Fruit fly (Drosophila melanogaster): Measurements from ENCODE around the gene sNPF.

Gene sNPF

dm6 chr2L:20061018-20061657 is 33.4 kb downstream of the sNPF start, which contains the start of the genes barr and lok (continued):
- TF ChIP-seq CG4404 (GFP tag; IDR thresholded peaks at IDR 0.05) (peak; percentile 60; the same call in 1 of the 2 replicates), CG2712 (tag; optimal IDR thresholded peaks at IDR 0.05) (peak; percentile 60), CG8290 (GFP tag; optimal IDR thresholded peaks at IDR 0.05) (peak; percentile 57), CG8290 (tag; optimal IDR thresholded peaks at IDR 0.05) (peak in 1 of 2 experiments; percentile 33), tna (GFP tag; IDR thresholded peaks at IDR 0.05; ENCODE audit: partially characterized antibody) (no peak)

- no peak for TF ChIP-seq CG8359 (GFP tag; optimal IDR thresholded peaks at IDR 0.05; ENCODE audit: borderline replicate concordance)
- peak; percentile 29 for TF ChIP-seq trem (tag; optimal IDR thresholded peaks at IDR 0.05)
- peak; percentile 81 for TF ChIP-seq zen2 (GFP tag; IDR thresholded peaks at IDR 0.05; ENCODE audit: partially characterized antibody)
- peak; percentile 73 for TF ChIP-seq ato (GFP tag; IDR thresholded peaks at IDR 0.05; ENCODE audit: partially characterized antibody)
- TF ChIP-seq CG17612 (GFP tag; IDR thresholded peaks at IDR 0.05), result no peak
- TF ChIP-seq Scr (GFP tag; IDR thresholded peaks at IDR 0.05; ENCODE audit: partially characterized antibody), result peak; percentile 82
- peak; percentile 63 for TF ChIP-seq nerfin-2 (GFP tag; IDR thresholded peaks at IDR 0.05; ENCODE audit: partially characterized antibody)
- TF ChIP-seq HLH4C (GFP tag; IDR thresholded peaks at IDR 0.05; ENCODE audit: partially characterized antibody), result peak; percentile 80
- peak; percentile 55 for TF ChIP-seq E2f2 (GFP tag; IDR thresholded peaks at IDR 0.05)
- no peak for TF ChIP-seq zf30C (GFP tag; optimal IDR thresholded peaks at IDR 0.05)
- no peak for TF ChIP-seq Elba2 (GFP tag; optimal IDR thresholded peaks at IDR 0.05)
- TF ChIP-seq Six4 (GFP tag; optimal IDR thresholded peaks at IDR 0.05), result no peak
- TF ChIP-seq MBD-R2 (GFP tag; IDR thresholded peaks at IDR 0.05), result peak; percentile 81
- no peak for TF ChIP-seq Adf1 (GFP tag; IDR thresholded peaks at IDR 0.05)
- peak; percentile 85 for TF ChIP-seq Dref (GFP tag; IDR thresholded peaks at IDR 0.05)
- TF ChIP-seq crp (GFP tag; optimal IDR thresholded peaks at IDR 0.05), result no peak
- peak; percentile 55 for TF ChIP-seq row (GFP tag; IDR thresholded peaks at IDR 0.05)
- TF ChIP-seq CG14667 (GFP tag; IDR thresholded peaks at IDR 0.05), result no peak
- no peak for TF ChIP-seq CG15479 (GFP tag; optimal IDR thresholded peaks at IDR 0.05)
- peak; percentile 73 for TF ChIP-seq CG14860 (GFP tag; IDR thresholded peaks at IDR 0.05; ENCODE audit: partially characterized antibody)
- peak; percentile 78 for TF ChIP-seq sens (GFP tag)
- TF ChIP-seq Meics (GFP tag; optimal IDR thresholded peaks at IDR 0.05), result no peak
- no peak for TF ChIP-seq CG11696 (GFP tag; IDR thresholded peaks at IDR 0.05)
- TF ChIP-seq bbx (GFP tag; IDR thresholded peaks at IDR 0.05; ENCODE audit: partially characterized antibody), result peak; percentile 75
- peak; percentile 78 for TF ChIP-seq unc-4 (GFP tag; IDR thresholded peaks at IDR 0.05; ENCODE audit: partially characterized antibody)
- TF ChIP-seq CG15514 (GFP tag; optimal IDR thresholded peaks at IDR 0.05), result peak; percentile 12
- TF ChIP-seq CG2116 (GFP tag; optimal IDR thresholded peaks at IDR 0.05), result peak; percentile 30
- TF ChIP-seq inv (GFP tag; IDR thresholded peaks at IDR 0.05; ENCODE audit: partially characterized antibody), result peak; percentile 50
- TF ChIP-seq CG16813 (GFP tag; IDR thresholded peaks at IDR 0.05; ENCODE audit: partially characterized antibody), result peak; percentile 72
- TF ChIP-seq tgo (GFP tag; IDR thresholded peaks at IDR 0.05), result no peak
- peak; percentile 52; the same call in 1 of the 2 replicates for TF ChIP-seq tna (GFP tag; IDR thresholded peaks at IDR 0.05; ENCODE audit: partially characterized antibody)
- peak; percentile 84 for TF ChIP-seq CG34224 (GFP tag; IDR thresholded peaks at IDR 0.05; ENCODE audit: partially characterized antibody)
- no peak for TF ChIP-seq ash1 (GFP tag; optimal IDR thresholded peaks at IDR 0.05)
- TF ChIP-seq pzg (GFP tag; optimal IDR thresholded peaks at IDR 0.05), result peak; percentile 31
- peak; percentile 73 for TF ChIP-seq BEAF-32 (GFP tag; optimal IDR thresholded peaks at IDR 0.05)
- peak; percentile 60 for TF ChIP-seq Myb (GFP tag; optimal IDR thresholded peaks at IDR 0.05)
- no peak for TF ChIP-seq NFAT (GFP tag; IDR thresholded peaks at IDR 0.05)
- TF ChIP-seq amos (GFP tag; IDR thresholded peaks at IDR 0.05; ENCODE audit: partially characterized antibody), result peak; percentile 78
- TF ChIP-seq stwl (tag; optimal IDR thresholded peaks at IDR 0.05), result peak; percentile 18
- peak; percentile 21 for TF ChIP-seq Sin3A (optimal IDR thresholded peaks at IDR 0.05)
- TF ChIP-seq hkb (optimal IDR thresholded peaks at IDR 0.05), result no peak
- TF ChIP-seq hkb (GFP tag; IDR thresholded peaks at IDR 0.05), result no peak
- TF ChIP-seq Doc3 (GFP tag; IDR thresholded peaks at IDR 0.05; ENCODE audit: partially characterized antibody), result peak; percentile 82
Measured at dm6 chr2L:20065516-20065915, 37.8 kb downstream of the sNPF start, which contains the start of gene vls. Gene vls (minus strand): TSS chr2L:20065679.

All from whole organism, embryonic.